Worm (Caenorhabditis elegans) whole organism, L3 larva: ENCODE data around the gene srz-25.

Experiments used
- R02D3.7 ChIP-seq: fragments of 150-350 bp; optimal IDR thresholded peaks from 2 replicates; lab custom pipeline; 2014; ENCODE audit warnings: missing biosample characterization, missing genetic modification characterization
- aly-2 ChIP-seq: fragments of 150-350 bp; optimal IDR thresholded peaks from 2 replicates; lab custom pipeline; 2014; ENCODE audit warnings: missing biosample characterization, missing genetic modification characterization
- ama-1 ChIP-seq: fragments of 150-350 bp; optimal IDR thresholded peaks from 2 replicates; lab custom pipeline; 2018
- ceh-16 ChIP-seq: sonication (generic microtip); optimal IDR thresholded peaks from 2 replicates; lab custom pipeline; 2017; ENCODE audit warnings: missing biosample characterization, missing genetic modification characterization
- ceh-28 ChIP-seq: fragments of 150-350 bp; optimal IDR thresholded peaks from 2 replicates; lab custom pipeline; 2014; ENCODE audit warnings: missing biosample characterization, missing genetic modification reagents, missing genetic modification characterization
- ceh-82 ChIP-seq: fragments of 150-350 bp; optimal IDR thresholded peaks from 2 replicates; lab custom pipeline; 2014; ENCODE audit warnings: missing biosample characterization, missing genetic modification characterization
- ceh-9 ChIP-seq: sonication (generic microtip); optimal IDR thresholded peaks from 2 replicates; lab custom pipeline; 2018; ENCODE audit warnings: missing biosample characterization, missing genetic modification characterization
- daf-12 ChIP-seq: fragments of 150-350 bp; optimal IDR thresholded peaks from 2 replicates; lab custom pipeline; 2014; ENCODE audit warnings: missing biosample characterization, missing genetic modification reagents, missing genetic modification characterization
- egl-27 ChIP-seq: sonication (generic microtip); optimal IDR thresholded peaks from 4 replicates; lab custom pipeline; 2017; ENCODE audit warnings: missing biosample characterization, missing genetic modification reagents, missing genetic modification characterization
- elt-1 ChIP-seq: fragments of 150-350 bp; optimal IDR thresholded peaks from 2 replicates; lab custom pipeline; 2014; ENCODE audit warnings: missing biosample characterization, missing genetic modification characterization
- elt-2 ChIP-seq: sonication (generic microtip); optimal IDR thresholded peaks from 2 replicates; lab custom pipeline; 2016; ENCODE audit warnings: missing genetic modification reagents, mild to moderate bottlenecking, missing genetic modification characterization, missing compliant biosample characterization
- elt-3 ChIP-seq, 3 experiments: fragments of 150-350 bp in 1 of 3; sonication (generic microtip) in 2 of 3; optimal IDR thresholded peaks; 2 replicates in 2 of 3; 4 replicates in 1 of 3; lab custom pipeline; 2014 to 2017; ENCODE audit warnings: missing biosample characterization in 3 of 3, missing genetic modification characterization in 3 of 3
- fkh-10 ChIP-seq: sonication (generic microtip); optimal IDR thresholded peaks from 2 replicates; lab custom pipeline; 2017; ENCODE audit warnings: missing biosample characterization, missing genetic modification reagents, missing genetic modification characterization
- fkh-2 ChIP-seq: fragments of 150-350 bp; optimal IDR thresholded peaks from 2 replicates; lab custom pipeline; 2014; ENCODE audit warnings: missing biosample characterization, missing genetic modification reagents, missing genetic modification characterization
- fos-1 ChIP-seq: fragments of 150-350 bp; optimal IDR thresholded peaks from 2 replicates; lab custom pipeline; 2014; ENCODE audit warnings: missing biosample characterization, missing genetic modification characterization
- hmg-11 ChIP-seq: sonication (generic microtip); optimal IDR thresholded peaks from 2 replicates; lab custom pipeline; 2016; ENCODE audit warnings: missing genetic modification characterization, missing compliant biosample characterization
- jun-1 ChIP-seq: fragments of 150-350 bp; optimal IDR thresholded peaks from 2 replicates; lab custom pipeline; 2014; ENCODE audit warnings: missing biosample characterization, missing genetic modification reagents, missing genetic modification characterization
- lin-39 ChIP-seq: fragments of 150-350 bp; optimal IDR thresholded peaks from 2 replicates; lab custom pipeline; 2018; ENCODE audit warnings: missing biosample characterization, missing genetic modification reagents, missing genetic modification characterization
- lsy-12 ChIP-seq: sonication (generic microtip); optimal IDR thresholded peaks from 2 replicates; lab custom pipeline; 2016; ENCODE audit warnings: mild to moderate bottlenecking, missing genetic modification characterization, missing compliant biosample characterization
- mdl-1 ChIP-seq: fragments of 150-350 bp; optimal IDR thresholded peaks from 2 replicates; lab custom pipeline; 2014; ENCODE audit warnings: missing biosample characterization, missing genetic modification characterization
- mml-1 ChIP-seq: fragments of 150-350 bp; sonication (generic microtip); optimal IDR thresholded peaks from 3 replicates; lab custom pipeline; 2014; ENCODE audit warnings: missing biosample characterization, missing genetic modification characterization
- nfya-1 ChIP-seq: sonication (generic microtip); optimal IDR thresholded peaks from 2 replicates; lab custom pipeline; 2017; ENCODE audit warnings: missing genetic modification characterization, mild to moderate bottlenecking, missing compliant biosample characterization, antibody characterized with exemption, moderate library complexity; ENCODE audit not compliant: insufficient read depth
- nhr-11 ChIP-seq: fragments of 150-350 bp; optimal IDR thresholded peaks from 2 replicates; lab custom pipeline; 2014; ENCODE audit warnings: missing biosample characterization, missing genetic modification characterization
- nhr-237 ChIP-seq: fragments of 150-350 bp; optimal IDR thresholded peaks from 2 replicates; lab custom pipeline; 2014; ENCODE audit warnings: missing biosample characterization, missing genetic modification characterization
- nhr-43 ChIP-seq: sonication (generic microtip); optimal IDR thresholded peaks from 2 replicates; lab custom pipeline; 2016; ENCODE audit warnings: mild to moderate bottlenecking, missing genetic modification characterization, missing compliant biosample characterization; ENCODE audit not compliant: poor library complexity, severe bottlenecking
- nhr-76 ChIP-seq: fragments of 150-350 bp; sonication (generic microtip); optimal IDR thresholded peaks from 5 replicates; lab custom pipeline; 2014; ENCODE audit warnings: missing biosample characterization, missing genetic modification characterization
- nhr-77 ChIP-seq: fragments of 150-350 bp; optimal IDR thresholded peaks from 2 replicates; lab custom pipeline; 2014; ENCODE audit warnings: missing biosample characterization, missing genetic modification characterization
- pha-4 ChIP-seq: fragments of 150-350 bp; optimal IDR thresholded peaks from 2 replicates; lab custom pipeline; 2014; ENCODE audit warnings: missing biosample characterization, missing genetic modification reagents, missing genetic modification characterization
- pqm-1 ChIP-seq: fragments of 150-350 bp; optimal IDR thresholded peaks from 2 replicates; lab custom pipeline; 2017; ENCODE audit warnings: missing biosample characterization, missing genetic modification characterization, inconsistent platforms
- sea-2 ChIP-seq: fragments of 150-350 bp; sonication (generic microtip); optimal IDR thresholded peaks from 4 replicates; lab custom pipeline; 2014; ENCODE audit warnings: missing biosample characterization, missing genetic modification reagents, missing genetic modification characterization
- skn-1 ChIP-seq: fragments of 150-350 bp; optimal IDR thresholded peaks from 2 replicates; lab custom pipeline; 2014; ENCODE audit warnings: missing biosample characterization, missing genetic modification characterization
- snpc-4 ChIP-seq: fragments of 150-350 bp; optimal IDR thresholded peaks from 2 replicates; lab custom pipeline; 2014; ENCODE audit warnings: missing biosample characterization, missing genetic modification characterization
- tbx-2 ChIP-seq: sonication (generic microtip); optimal IDR thresholded peaks from 2 replicates; lab custom pipeline; 2016; ENCODE audit warnings: mild to moderate bottlenecking, missing genetic modification characterization, missing compliant biosample characterization
- zag-1 ChIP-seq: fragments of 150-350 bp; optimal IDR thresholded peaks from 2 replicates; lab custom pipeline; 2014; ENCODE audit warnings: missing biosample characterization, missing genetic modification characterization
- ztf-11 ChIP-seq: fragments of 150-350 bp; optimal IDR thresholded peaks from 2 replicates; lab custom pipeline; 2014; ENCODE audit warnings: missing biosample characterization, missing genetic modification characterization

The srz-25 gene

DNA sequence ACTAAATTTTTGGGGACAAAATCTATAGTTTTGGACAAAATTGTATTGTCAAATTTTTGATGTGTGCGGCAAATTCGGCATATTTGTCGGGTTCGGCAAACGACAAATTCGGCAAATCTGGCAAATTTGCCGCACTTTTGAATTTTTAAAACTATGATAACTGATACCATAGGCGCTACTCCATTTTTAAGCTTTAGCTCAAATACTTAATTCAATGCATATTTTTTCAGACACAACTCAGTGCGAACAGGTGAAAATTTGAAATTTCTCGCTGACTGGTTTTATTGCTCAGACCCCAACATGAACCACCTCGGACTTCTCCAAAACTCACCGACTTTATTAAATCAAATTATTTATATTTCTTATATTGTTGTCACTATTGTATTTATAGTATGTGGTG is at the start of gene srz-25:
TSS of gene srz-25 (plus strand) at position 301 of the 400 bp plus-strand sequence.
- no peak for TF ChIP-seq nhr-237 (tag; lab: Kevin White, UChicago)
- TF ChIP-seq ama-1 (lab: Kevin White, UChicago) = no peak
- no peak for TF ChIP-seq aly-2 (tag; lab: Kevin White, UChicago)
- no peak for TF ChIP-seq nfya-1 (tag; lab: Kevin White, UChicago)
- no peak for TF ChIP-seq ceh-16 (tag; lab: Kevin White, UChicago)
- no peak for TF ChIP-seq sea-2 (GFP tag; lab: Kevin White, UChicago)
- TF ChIP-seq mdl-1 (tag; lab: Kevin White, UChicago) = no peak
- TF ChIP-seq mml-1 (tag; lab: Kevin White, UChicago) = no peak
- no peak for TF ChIP-seq ceh-9 (tag; lab: Kevin White, UChicago)
- TF ChIP-seq elt-3 (tag; optimal IDR thresholded peaks at IDR 0.05; lab: Kevin White, UChicago) = no peak
- no peak for TF ChIP-seq fos-1 (tag; lab: Kevin White, UChicago)
- TF ChIP-seq R02D3.7 = no peak
- TF ChIP-seq hmg-11 (tag; lab: Kevin White, UChicago) = no peak
- no peak for TF ChIP-seq tbx-2 (tag; lab: Kevin White, UChicago)

DNA sequence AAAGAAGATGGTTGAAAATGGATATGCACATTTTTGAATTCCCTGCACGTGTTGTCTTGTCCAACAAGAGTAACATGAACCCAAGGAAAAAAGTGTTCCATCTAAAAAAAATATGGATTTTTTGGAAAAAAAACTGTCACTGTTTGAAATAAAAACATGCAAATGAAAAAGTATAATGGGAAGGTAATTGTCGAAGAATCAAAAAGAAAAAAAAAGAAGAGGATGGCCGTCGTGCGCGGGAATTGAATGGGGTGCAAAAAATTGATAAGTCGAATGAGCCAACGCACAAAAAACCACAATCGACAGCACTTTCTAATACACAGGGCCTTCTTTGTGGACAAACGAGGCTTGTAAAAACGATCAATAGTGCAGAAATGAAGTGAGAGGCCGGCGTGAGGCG is 46.7 kb upstream of the srz-25 start, which contains the start of gene fbxa-102:
TSS of gene fbxa-102 (minus strand) at position 101 of the 400 bp plus-strand sequence.
- TF ChIP-seq mml-1 (tag; lab: Kevin White, UChicago) (no peak), elt-1 (tag; lab: Kevin White, UChicago) (no peak), pha-4 (tag; lab: Kevin White, UChicago) (no peak), mdl-1 (tag; lab: Kevin White, UChicago) (no peak), hmg-11 (tag; lab: Kevin White, UChicago) (no peak), nhr-237 (tag; lab: Kevin White, UChicago) (no peak)
- TF ChIP-seq, all 47 proteins: peak for 0

DNA sequence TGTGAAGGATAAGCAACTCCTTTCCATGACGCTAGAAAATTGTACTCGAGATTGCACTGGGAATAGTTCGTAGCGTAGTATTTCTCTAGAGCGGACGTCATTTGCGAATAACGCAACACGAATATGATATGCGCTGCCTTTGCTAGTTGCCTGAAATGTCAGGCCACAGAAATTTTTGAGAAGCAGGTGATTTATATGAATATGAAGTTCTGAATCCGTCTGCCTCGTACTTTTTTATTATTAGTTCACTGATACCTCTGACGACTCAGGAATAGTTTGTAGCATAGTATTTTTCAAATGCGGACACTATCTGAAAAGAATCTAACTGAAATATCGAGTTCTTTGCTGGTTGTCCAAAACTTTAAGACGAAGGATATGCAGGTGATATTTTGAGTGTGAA is 44.3 kb upstream of the srz-25 start, which contains the start of gene srh-118:
TSS of gene srh-118 (minus strand) at position 101 of the 400 bp plus-strand sequence.
- TF ChIP-seq jun-1 (tag; lab: Kevin White, UChicago) (no peak), pha-4 (tag; lab: Kevin White, UChicago) (no peak), nfya-1 (tag; lab: Kevin White, UChicago) (no peak), elt-2 (tag; lab: Kevin White, UChicago) (no peak), nhr-76 (tag; lab: Kevin White, UChicago) (no peak), nhr-77 (no peak), nhr-237 (tag; lab: Kevin White, UChicago) (no peak), ceh-9 (tag; lab: Kevin White, UChicago) (no peak), nhr-43 (tag; lab: Kevin White, UChicago) (no peak), elt-3 (tag; optimal IDR thresholded peaks at IDR 0.05; lab: Kevin White, UChicago) (no peak), fkh-2 (no peak), tbx-2 (tag; lab: Kevin White, UChicago) (no peak), pqm-1 (tag; lab: Kevin White, UChicago) (no peak), ceh-82 (tag; lab: Kevin White, UChicago) (no peak), lin-39 (tag; lab: Kevin White, UChicago) (no peak), lsy-12 (tag; lab: Kevin White, UChicago) (no peak), elt-1 (tag; lab: Kevin White, UChicago) (no peak), skn-1 (no peak), ceh-28 (tag; lab: Kevin White, UChicago) (no peak), fkh-10 (no peak)
- TF ChIP-seq, all 47 proteins: peak for 0

DNA sequence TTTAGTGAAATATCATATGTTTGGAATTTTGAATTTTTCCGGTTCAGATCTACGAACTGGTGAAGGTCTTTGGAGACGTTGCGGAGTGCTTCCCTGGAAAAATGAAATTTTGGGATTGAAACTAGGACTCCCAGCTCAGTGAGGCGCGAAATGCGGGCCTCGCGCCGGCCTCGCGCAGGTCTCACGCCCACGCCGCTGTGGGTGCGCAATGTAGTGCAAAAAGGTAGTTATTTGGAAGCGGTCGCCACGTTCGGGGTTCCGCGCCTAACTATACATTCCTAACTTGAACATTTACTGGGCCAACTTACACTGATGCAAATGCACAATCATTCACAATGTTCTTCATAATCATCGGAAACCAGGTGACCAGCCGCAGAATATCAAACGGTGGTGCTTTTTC is 40.3 kb upstream of the srz-25 start:
- TF ChIP-seq fkh-10 (no peak), ceh-9 (tag; lab: Kevin White, UChicago) (no peak), elt-3 (tag; optimal IDR thresholded peaks at IDR 0.05; lab: Kevin White, UChicago) (no peak), daf-12 (no peak), pqm-1 (tag; lab: Kevin White, UChicago) (no peak), nhr-11 (tag; lab: Kevin White, UChicago) (no peak), ceh-28 (tag; lab: Kevin White, UChicago) (no peak), egl-27 (tag; lab: Kevin White, UChicago) (no peak), ztf-11 (no peak), snpc-4 (tag; lab: Kevin White, UChicago) (no peak), nhr-76 (tag; lab: Kevin White, UChicago) (no peak), lin-39 (tag; lab: Kevin White, UChicago) (no peak), zag-1 (tag; lab: Kevin White, UChicago) (no peak), nhr-43 (tag; lab: Kevin White, UChicago) (no peak), pha-4 (tag; lab: Kevin White, UChicago) (no peak), mdl-1 (tag; lab: Kevin White, UChicago) (no peak), aly-2 (tag; lab: Kevin White, UChicago) (no peak), skn-1 (no peak), hmg-11 (tag; lab: Kevin White, UChicago) (no peak)
